Worm (Caenorhabditis elegans) whole organism, L4 larva: Measurements from ENCODE around the gene ain-1.

Experiments used
- D1046.2 ChIP-seq: fragments of 200-800 bp; sonication (Bioruptor generic); IDR thresholded peaks from 2 replicates; pipeline ENCODE4 v1.3.6; 2022; ENCODE audit warnings: missing genetic modification characterization, missing compliant biosample characterization
- R02D3.7 ChIP-seq: fragments of 150-350 bp; sonication (generic microtip); optimal IDR thresholded peaks from 3 replicates; lab custom pipeline; 2014; ENCODE audit warnings: missing biosample characterization, missing genetic modification characterization
- ceh-62 ChIP-seq: sonication (generic microtip); optimal IDR thresholded peaks from 2 replicates; lab custom pipeline; 2017; ENCODE audit warnings: missing biosample characterization, missing genetic modification characterization
- egl-43 ChIP-seq: fragments of 200-800 bp; sonication (Bioruptor generic); IDR thresholded peaks from 2 replicates; pipeline ENCODE4 v1.3.6; 2022; ENCODE audit warnings: missing genetic modification reagents, missing genetic modification characterization, missing compliant biosample characterization
- gei-8 ChIP-seq: fragments of 200-800 bp; sonication (Bioruptor generic); optimal IDR thresholded peaks from 2 replicates; lab custom pipeline; 2018; ENCODE audit warnings: mild to moderate bottlenecking, missing genetic modification characterization, missing compliant biosample characterization
- hlh-30 ChIP-seq: sonication (generic microtip); optimal IDR thresholded peaks from 2 replicates; lab custom pipeline; 2017; ENCODE audit warnings: antibody characterized with exemption, mild to moderate bottlenecking, missing genetic modification characterization, missing compliant biosample characterization; ENCODE audit not compliant: insufficient read depth
- nhr-77 ChIP-seq: fragments of 150-350 bp; optimal IDR thresholded peaks from 2 replicates; lab custom pipeline; 2014; ENCODE audit warnings: missing biosample characterization, missing genetic modification characterization
- php-3 ChIP-seq: fragments of 200-800 bp; sonication (Bioruptor generic); IDR thresholded peaks from 2 replicates; pipeline ENCODE4 v1.3.6; 2022; ENCODE audit warnings: missing genetic modification reagents, missing genetic modification characterization, missing compliant biosample characterization
- saeg-2 ChIP-seq: fragments of 200-800 bp; sonication (Bioruptor generic); IDR thresholded peaks from 2 replicates; pipeline ENCODE4 v1.3.6; 2022; ENCODE audit warnings: missing genetic modification reagents, missing genetic modification characterization, missing compliant biosample characterization
- unc-62 ChIP-seq, 3 experiments: fragments of 150-350 bp in 1 of 3; sonication (generic microtip); optimal IDR thresholded peaks in 2 of 3; peaks in 1 of 3; 1 replicate in 1 of 3; 2 replicates in 2 of 3; lab custom pipeline; 2014 to 2017; ENCODE audit warnings: missing biosample characterization in 3 of 3, missing genetic modification characterization in 3 of 3, missing genetic modification reagents in 3 of 3, missing genotype in 1 of 3
- zip-2 ChIP-seq: fragments of 150-350 bp; optimal IDR thresholded peaks from 2 replicates; lab custom pipeline; 2014; ENCODE audit warnings: missing biosample characterization, missing genetic modification characterization
- ztf-11 ChIP-seq: fragments of 150-350 bp; optimal IDR thresholded peaks from 2 replicates; lab custom pipeline; 2014; ENCODE audit warnings: missing biosample characterization, missing genetic modification characterization

DNA sequence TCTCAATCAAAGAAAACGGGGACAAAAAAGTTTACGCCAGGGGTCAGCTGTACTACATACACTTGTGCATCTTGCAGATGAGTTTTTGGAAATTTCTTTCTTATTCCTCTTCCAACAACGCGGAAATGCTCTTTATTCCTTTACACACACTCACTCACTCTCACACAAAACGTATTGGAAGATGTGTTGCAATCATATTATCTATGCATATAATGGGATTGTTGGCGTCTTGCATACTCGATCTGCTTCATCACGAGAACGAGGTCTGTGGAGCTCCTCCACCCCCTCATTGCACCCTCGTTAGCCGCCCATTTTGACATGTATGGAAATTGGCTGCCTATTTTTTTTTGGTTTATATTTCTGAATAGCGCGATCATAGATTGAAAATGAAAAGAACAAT, 35.5 kb downstream of the ain-1 start:
- TF ChIP-seq D1046.2 (no peak), R02D3.7 (tag; lab: Kevin White, UChicago) (no peak), saeg-2 (GFP tag; lab: Robert Waterston, UW) (no peak), ceh-62 (no peak), ztf-11 (no peak), php-3 (GFP tag; lab: Robert Waterston, UW) (no peak), hlh-30 (tag; lab: Kevin White, UChicago) (no peak), egl-43 (GFP tag; lab: Robert Waterston, UW) (no peak), gei-8 (GFP tag; lab: Kevin White, UChicago) (no peak), nhr-77 (tag; lab: Kevin White, UChicago) (no peak), unc-62 (GFP tag; optimal IDR thresholded peaks at IDR 0.05 in 1 of 2; lab: Kevin White, UChicago) (no peak), unc-62 (tag; optimal IDR thresholded peaks at IDR 0.05; lab: Kevin White, UChicago) (no peak), zip-2 (tag; lab: Kevin White, UChicago) (no peak)
